Worm (Caenorhabditis elegans) whole organism, L2 larva: Measurements from ENCODE around the gene dph-3.
A peak's percentile ranks its signal among the peaks of the same experiment; 100 is the strongest.

ENCODE experiments used
- C34F6.9 ChIP-seq: fragments of 150-350 bp; optimal IDR thresholded peaks from 2 replicates; lab custom pipeline; 2014; ENCODE audit warnings: missing biosample characterization, missing genetic modification characterization
- F13H6.1 ChIP-seq: sonication (generic microtip); optimal IDR thresholded peaks from 2 replicates; lab custom pipeline; 2016; ENCODE audit warnings: missing genetic modification characterization, missing compliant biosample characterization
- R02D3.7 ChIP-seq: fragments of 150-350 bp; optimal IDR thresholded peaks from 2 replicates; lab custom pipeline; 2014; ENCODE audit warnings: missing biosample characterization, missing genetic modification characterization
- Y55F3AM.14 ChIP-seq: fragments of 200-800 bp; sonication (Bioruptor generic); optimal IDR thresholded peaks from 2 replicates; lab custom pipeline; 2018; ENCODE audit warnings: mild to moderate bottlenecking, missing genetic modification characterization, missing compliant biosample characterization
- ZK546.5 ChIP-seq: sonication (generic microtip); optimal IDR thresholded peaks from 2 replicates; lab custom pipeline; 2017; ENCODE audit warnings: missing biosample characterization, missing genetic modification characterization
- ama-1 ChIP-seq: fragments of 150-350 bp; optimal IDR thresholded peaks from 2 replicates; lab custom pipeline; 2018; ENCODE audit warnings: inconsistent platforms
- blmp-1 ChIP-seq: sonication (generic microtip); optimal IDR thresholded peaks from 2 replicates; lab custom pipeline; 2017; ENCODE audit warnings: missing genetic modification characterization, mild to moderate bottlenecking, missing compliant biosample characterization, antibody characterized with exemption, moderate library complexity; ENCODE audit not compliant: insufficient read depth
- ceh-16 ChIP-seq: fragments of 150-350 bp; optimal IDR thresholded peaks from 2 replicates; lab custom pipeline; 2014; ENCODE audit warnings: missing biosample characterization, missing genetic modification characterization
- ceh-82 ChIP-seq: fragments of 150-350 bp; optimal IDR thresholded peaks from 2 replicates; lab custom pipeline; 2014; ENCODE audit warnings: missing biosample characterization, missing genetic modification characterization
- crh-2 ChIP-seq: sonication (generic microtip); optimal IDR thresholded peaks from 2 replicates; lab custom pipeline; 2017; ENCODE audit warnings: missing biosample characterization, missing genetic modification characterization
- dmd-4 ChIP-seq: sonication (generic microtip); optimal IDR thresholded peaks from 2 replicates; lab custom pipeline; 2017; ENCODE audit warnings: missing biosample characterization, missing genetic modification characterization
- egl-27 ChIP-seq: sonication (generic microtip); optimal IDR thresholded peaks from 3 replicates; lab custom pipeline; 2017; ENCODE audit warnings: missing biosample characterization, missing genetic modification reagents, missing genetic modification characterization
- elt-1 ChIP-seq: fragments of 150-350 bp; optimal IDR thresholded peaks from 2 replicates; lab custom pipeline; 2014; ENCODE audit warnings: missing biosample characterization, missing genetic modification characterization
- elt-3 ChIP-seq: sonication (generic microtip); optimal IDR thresholded peaks from 2 replicates; lab custom pipeline; 2017; ENCODE audit warnings: missing biosample characterization, missing genetic modification characterization
- fos-1 ChIP-seq: fragments of 150-350 bp; optimal IDR thresholded peaks from 2 replicates; lab custom pipeline; 2014; ENCODE audit warnings: missing biosample characterization, missing genetic modification characterization
- gmeb-1 ChIP-seq: fragments of 150-350 bp; optimal IDR thresholded peaks from 2 replicates; lab custom pipeline; 2014; ENCODE audit warnings: missing biosample characterization, missing genetic modification characterization
- lin-11 ChIP-seq: fragments of 150-350 bp; sonication (generic microtip); optimal IDR thresholded peaks from 2 replicates; lab custom pipeline; 2014; ENCODE audit warnings: missing biosample characterization, missing genetic modification characterization, inconsistent platforms, mixed read lengths
- lin-13 ChIP-seq: fragments of 150-350 bp; optimal IDR thresholded peaks from 2 replicates; lab custom pipeline; 2014; ENCODE audit warnings: missing biosample characterization, missing genetic modification reagents, missing genetic modification characterization
- lin-39 ChIP-seq: fragments of 150-350 bp; optimal IDR thresholded peaks from 2 replicates; lab custom pipeline; 2014; ENCODE audit warnings: missing biosample characterization, missing genetic modification reagents, missing genetic modification characterization
- lsy-2 ChIP-seq, 2 experiments: fragments of 150-350 bp in 1 of 2; sonication (generic microtip) in 1 of 2; optimal IDR thresholded peaks; 2 replicates each; lab custom pipeline; 2014 to 2017; ENCODE audit warnings: missing biosample characterization in 2 of 2, missing genetic modification characterization in 2 of 2
- mab-5 ChIP-seq: fragments of 150-350 bp; optimal IDR thresholded peaks from 2 replicates; lab custom pipeline; 2014; ENCODE audit warnings: missing biosample characterization, missing genetic modification characterization
- mbf-1 ChIP-seq: sonication (generic microtip); optimal IDR thresholded peaks from 2 replicates; lab custom pipeline; 2017; ENCODE audit warnings: missing biosample characterization, missing genetic modification characterization
- mdl-1 ChIP-seq, 2 experiments: fragments of 150-350 bp in 1 of 2; sonication (generic microtip) in 1 of 2; optimal IDR thresholded peaks; 2 replicates each; lab custom pipeline; 2017; ENCODE audit warnings: missing biosample characterization in 2 of 2, missing genetic modification characterization in 2 of 2
- nhr-10 ChIP-seq: sonication (generic microtip); optimal IDR thresholded peaks from 2 replicates; lab custom pipeline; 2017; ENCODE audit warnings: missing biosample characterization, missing genetic modification characterization
- nhr-11 ChIP-seq: fragments of 150-350 bp; optimal IDR thresholded peaks from 2 replicates; lab custom pipeline; 2014; ENCODE audit warnings: missing biosample characterization, missing genetic modification characterization
- nhr-12 ChIP-seq: fragments of 150-350 bp; optimal IDR thresholded peaks from 2 replicates; lab custom pipeline; 2014; ENCODE audit warnings: missing biosample characterization, missing genetic modification characterization
- nhr-129 ChIP-seq: fragments of 150-350 bp; optimal IDR thresholded peaks from 2 replicates; lab custom pipeline; 2014; ENCODE audit warnings: missing biosample characterization, missing genetic modification characterization
- nhr-21 ChIP-seq: fragments of 150-350 bp; optimal IDR thresholded peaks from 2 replicates; lab custom pipeline; 2014; ENCODE audit warnings: missing biosample characterization, missing genetic modification characterization
- nhr-237 ChIP-seq: fragments of 150-350 bp; optimal IDR thresholded peaks from 2 replicates; lab custom pipeline; 2014; ENCODE audit warnings: missing biosample characterization, missing genetic modification characterization
- nhr-25 ChIP-seq: fragments of 150-350 bp; sonication (generic microtip); optimal IDR thresholded peaks from 3 replicates; lab custom pipeline; 2014; ENCODE audit warnings: missing biosample characterization, missing genetic modification characterization
- nhr-6 ChIP-seq: fragments of 150-350 bp; optimal IDR thresholded peaks from 2 replicates; lab custom pipeline; 2014; ENCODE audit warnings: missing biosample characterization, missing genetic modification characterization
- sem-4 ChIP-seq: fragments of 150-350 bp; optimal IDR thresholded peaks from 2 replicates; lab custom pipeline; 2014; ENCODE audit warnings: missing biosample characterization, missing genetic modification reagents, missing genetic modification characterization
- skn-1 ChIP-seq: sonication (generic microtip); optimal IDR thresholded peaks from 2 replicates; lab custom pipeline; 2017; ENCODE audit warnings: missing biosample characterization, missing genetic modification characterization
- sma-3 ChIP-seq: sonication (generic microtip); optimal IDR thresholded peaks from 2 replicates; lab custom pipeline; 2016; ENCODE audit warnings: missing genetic modification reagents, missing genetic modification characterization, missing compliant biosample characterization
- sma-9 ChIP-seq, 2 experiments: fragments of 150-350 bp in 1 of 2; sonication (generic microtip) in 1 of 2; optimal IDR thresholded peaks; 2 replicates each; lab custom pipeline; 2014 to 2016; ENCODE audit warnings: missing genetic modification characterization in 2 of 2, mild to moderate bottlenecking in 1 of 2, missing biosample characterization in 1 of 2, missing compliant biosample characterization in 1 of 2, missing genetic modification reagents in 1 of 2, moderate library complexity in 1 of 2
- unc-39 ChIP-seq: fragments of 150-350 bp; optimal IDR thresholded peaks from 2 replicates; lab custom pipeline; 2014; ENCODE audit warnings: missing biosample characterization, missing genetic modification characterization
- unc-55 ChIP-seq: fragments of 150-350 bp; sonication (generic microtip); optimal IDR thresholded peaks from 3 replicates; lab custom pipeline; 2014; ENCODE audit warnings: missing biosample characterization, missing genetic modification reagents, missing genetic modification characterization
- zag-1 ChIP-seq: fragments of 150-350 bp; optimal IDR thresholded peaks from 2 replicates; lab custom pipeline; 2014; ENCODE audit warnings: missing biosample characterization, missing genetic modification characterization
- ztf-1 ChIP-seq: fragments of 200-800 bp; sonication (Bioruptor generic); conservative IDR thresholded peaks from 2 replicates; pipeline ENCODE4 v1.3.6; 2022; ENCODE audit warnings: missing genetic modification characterization, missing compliant biosample characterization
- ztf-11 ChIP-seq: sonication (generic microtip); optimal IDR thresholded peaks from 2 replicates; lab custom pipeline; 2017; ENCODE audit warnings: missing biosample characterization, missing genetic modification characterization
- ztf-4 ChIP-seq: fragments of 150-350 bp; optimal IDR thresholded peaks from 2 replicates; lab custom pipeline; 2014; ENCODE audit warnings: missing biosample characterization, missing genetic modification characterization

The dph-3 gene

ce11 chrIV:9668103-9668672 is 38.8 kb upstream of the dph-3 start:
- peak; percentile 77 for TF ChIP-seq sma-9 (GFP tag; optimal IDR thresholded peaks at IDR 0.05; lab: Kevin White, UChicago)
- no peak for TF ChIP-seq sma-9 (tag; optimal IDR thresholded peaks at IDR 0.05; lab: Kevin White, UChicago)
- TF ChIP-seq ztf-4 (tag; lab: Kevin White, UChicago) = peak; percentile 38
- TF ChIP-seq ztf-1 (GFP tag; lab: Robert Waterston, UW) = no peak
- no peak for TF ChIP-seq unc-39 (tag; lab: Kevin White, UChicago)
- no peak for TF ChIP-seq C34F6.9 (tag; lab: Kevin White, UChicago)
- TF ChIP-seq nhr-11 = no peak
- TF ChIP-seq nhr-10 (tag; lab: Kevin White, UChicago) = no peak
- peak in 1 of 2 experiments; percentile 39 for TF ChIP-seq lsy-2 (tag; optimal IDR thresholded peaks at IDR 0.05; lab: Kevin White, UChicago)
- no peak for TF ChIP-seq mab-5
- TF ChIP-seq mdl-1 (tag; optimal IDR thresholded peaks at IDR 0.05; lab: Kevin White, UChicago) = no peak
- TF ChIP-seq F13H6.1 (tag; lab: Kevin White, UChicago) = peak; percentile 59
- TF ChIP-seq nhr-237 (tag; lab: Kevin White, UChicago) = no peak
- TF ChIP-seq skn-1 = no peak
- TF ChIP-seq dmd-4 (tag; lab: Kevin White, UChicago) = no peak
- no peak for TF ChIP-seq gmeb-1 (tag; lab: Kevin White, UChicago)
- TF ChIP-seq nhr-129 (tag; lab: Kevin White, UChicago) = peak; percentile 3
- TF ChIP-seq ceh-82 (tag; lab: Kevin White, UChicago) = no peak
- peak; percentile 44 for TF ChIP-seq crh-2

ce11 chrIV:9669969-9670368 is 37.0 kb upstream of the dph-3 start:
- peak; percentile 37 for TF ChIP-seq fos-1
- peak; percentile 61 for TF ChIP-seq blmp-1 (tag; lab: Kevin White, UChicago)
- peak; percentile 26 for TF ChIP-seq lin-13 (GFP tag; lab: Kevin White, UChicago)
- TF ChIP-seq lsy-2 (tag; optimal IDR thresholded peaks at IDR 0.05; lab: Kevin White, UChicago) = peak in 1 of 2 experiments; percentile 70
- no peak for TF ChIP-seq ztf-11 (tag; lab: Kevin White, UChicago)
- TF ChIP-seq nhr-6 = peak; percentile 81
- no peak for TF ChIP-seq Y55F3AM.14 (GFP tag; lab: Kevin White, UChicago)
- peak; percentile 21 for TF ChIP-seq sem-4
- peak; percentile 81 for TF ChIP-seq nhr-21 (tag; lab: Kevin White, UChicago)
- TF ChIP-seq mdl-1 (tag; optimal IDR thresholded peaks at IDR 0.05; lab: Kevin White, UChicago) = peak; percentile 59 to 83
- peak; percentile 93 for TF ChIP-seq sma-9 (GFP tag; optimal IDR thresholded peaks at IDR 0.05; lab: Kevin White, UChicago)
- no peak for TF ChIP-seq sma-9 (tag; optimal IDR thresholded peaks at IDR 0.05; lab: Kevin White, UChicago)
- peak; percentile 33 for TF ChIP-seq egl-27 (tag; lab: Kevin White, UChicago)
- no peak for TF ChIP-seq nhr-10 (tag; lab: Kevin White, UChicago)
- TF ChIP-seq nhr-237 (tag; lab: Kevin White, UChicago) = no peak
- peak; percentile 30 for TF ChIP-seq crh-2
- TF ChIP-seq sma-3 (GFP tag; lab: Kevin White, UChicago) = peak; percentile 70
- peak; percentile 68 for TF ChIP-seq gmeb-1 (tag; lab: Kevin White, UChicago)
- TF ChIP-seq elt-1 = peak; percentile 77
- peak; percentile 65 for TF ChIP-seq nhr-129 (tag; lab: Kevin White, UChicago)
- no peak for TF ChIP-seq nhr-12
- peak; percentile 68 for TF ChIP-seq nhr-25 (tag; lab: Kevin White, UChicago)
- TF ChIP-seq F13H6.1 (tag; lab: Kevin White, UChicago) = peak; percentile 9
- no peak for TF ChIP-seq ama-1
- TF ChIP-seq unc-39 (tag; lab: Kevin White, UChicago) = no peak
- TF ChIP-seq unc-55 (GFP tag; lab: Kevin White, UChicago) = no peak
- TF ChIP-seq ztf-4 (tag; lab: Kevin White, UChicago) = no peak

- TF ChIP-seq lsy-2 (tag; optimal IDR thresholded peaks at IDR 0.05; lab: Kevin White, UChicago) = peak in 1 of 2 experiments; percentile 53
- TF ChIP-seq nhr-25 (tag; lab: Kevin White, UChicago) = peak; percentile 79
- TF ChIP-seq nhr-21 (tag; lab: Kevin White, UChicago) = no peak
- peak; percentile 52 for TF ChIP-seq sma-3 (GFP tag; lab: Kevin White, UChicago)
- TF ChIP-seq crh-2 = peak; percentile 94
- peak; percentile 49 for TF ChIP-seq nhr-6
- no peak for TF ChIP-seq nhr-10 (tag; lab: Kevin White, UChicago)
- peak; percentile 4 for TF ChIP-seq C34F6.9 (tag; lab: Kevin White, UChicago)
- TF ChIP-seq ztf-4 (tag; lab: Kevin White, UChicago) = peak; percentile 45
- TF ChIP-seq ceh-16 (tag; lab: Kevin White, UChicago) = no peak
- TF ChIP-seq egl-27 (tag; lab: Kevin White, UChicago) = peak; percentile 37
- TF ChIP-seq ztf-11 (tag; lab: Kevin White, UChicago) = no peak
- TF ChIP-seq R02D3.7 (tag; lab: Kevin White, UChicago) = no peak
- no peak for TF ChIP-seq elt-3 (tag; lab: Kevin White, UChicago)
- peak; percentile 24 for TF ChIP-seq sem-4
- peak; percentile 92 for TF ChIP-seq F13H6.1 (tag; lab: Kevin White, UChicago)
- peak; percentile 97 for TF ChIP-seq sma-9 (GFP tag; optimal IDR thresholded peaks at IDR 0.05; lab: Kevin White, UChicago)
- no peak for TF ChIP-seq sma-9 (tag; optimal IDR thresholded peaks at IDR 0.05; lab: Kevin White, UChicago)
- no peak for TF ChIP-seq nhr-11
- TF ChIP-seq Y55F3AM.14 (GFP tag; lab: Kevin White, UChicago) = no peak
- TF ChIP-seq zag-1 (tag; lab: Kevin White, UChicago) = no peak
- no peak for TF ChIP-seq lin-39
- TF ChIP-seq skn-1 = no peak
- TF ChIP-seq unc-39 (tag; lab: Kevin White, UChicago) = no peak
- TF ChIP-seq dmd-4 (tag; lab: Kevin White, UChicago) = no peak
- peak; percentile 49 for TF ChIP-seq blmp-1 (tag; lab: Kevin White, UChicago)
- no peak for TF ChIP-seq ztf-1 (GFP tag; lab: Robert Waterston, UW)
- no peak for TF ChIP-seq lin-11 (tag; lab: Kevin White, UChicago)
- TF ChIP-seq ZK546.5 (tag; lab: Kevin White, UChicago) = no peak
- TF ChIP-seq mab-5 = no peak
- peak; percentile 24 for TF ChIP-seq lin-13 (GFP tag; lab: Kevin White, UChicago)
- no peak for TF ChIP-seq mbf-1 (tag; lab: Kevin White, UChicago)
- TF ChIP-seq ceh-82 (tag; lab: Kevin White, UChicago) = no peak
- peak; percentile 58 for TF ChIP-seq fos-1
Measured at ce11 chrIV:9671001-9671652, 35.8 kb upstream of the dph-3 start.
